Fruit fly (Drosophila melanogaster): ENCODE measurements around the gene Tdh.
A peak's percentile ranks its signal among the peaks of the same experiment; 100 is the strongest.

Tdh gene

dm6 chr3L:20497124-20497996, 30.6 kb downstream of the Tdh start, which contains the start of gene CG32425 (continued):
- TF ChIP-seq Lhr (GFP tag; optimal IDR thresholded peaks at IDR 0.05) = peak; percentile 63
- TF ChIP-seq fu2 (GFP tag; optimal IDR thresholded peaks at IDR 0.05) = no peak
- no peak for TF ChIP-seq CG17359 (tag; optimal IDR thresholded peaks at IDR 0.05)
- peak; percentile 36 for TF ChIP-seq CoRest (tag; optimal IDR thresholded peaks at IDR 0.05)
- TF ChIP-seq CG7963 (GFP tag; IDR thresholded peaks at IDR 0.05; ENCODE audit: partially characterized antibody) = no peak
- TF ChIP-seq CG18476 (GFP tag; optimal IDR thresholded peaks at IDR 0.05) = no peak
- no peak for TF ChIP-seq klu (GFP tag; IDR thresholded peaks at IDR 0.05)
- TF ChIP-seq ERR (GFP tag; optimal IDR thresholded peaks at IDR 0.05) = no peak
- TF ChIP-seq Atf6 (GFP tag; IDR thresholded peaks at IDR 0.05) = no peak
- TF ChIP-seq chinmo (GFP tag; IDR thresholded peaks at IDR 0.05; ENCODE audit: partially characterized antibody) = no peak
- TF ChIP-seq CG7928 (GFP tag; optimal IDR thresholded peaks at IDR 0.05) = no peak
- peak; percentile 27; the same call in 1 of the 2 replicates for TF ChIP-seq unc-4 (GFP tag; IDR thresholded peaks at IDR 0.05; ENCODE audit: partially characterized antibody)
- TF ChIP-seq CG4854 (GFP tag; optimal IDR thresholded peaks at IDR 0.05) = no peak
- TF ChIP-seq dmrt99B (tag; optimal IDR thresholded peaks at IDR 0.05) = no peak
- no peak for TF ChIP-seq cato (GFP tag; optimal IDR thresholded peaks at IDR 0.05; ENCODE audit: borderline replicate concordance)
- no peak for TF ChIP-seq abd-A (tag; optimal IDR thresholded peaks at IDR 0.05)
- TF ChIP-seq CG10979 (tag; optimal IDR thresholded peaks at IDR 0.05) = no peak
- TF ChIP-seq Camta (GFP tag; optimal IDR thresholded peaks at IDR 0.05) = no peak
- no peak for TF ChIP-seq Bteb2 (GFP tag; optimal IDR thresholded peaks at IDR 0.05)
- TF ChIP-seq CG17385 (GFP tag; optimal IDR thresholded peaks at IDR 0.05) = peak; percentile 75
- TF ChIP-seq Awh (GFP tag; IDR thresholded peaks at IDR 0.05) = no peak
- no peak for TF ChIP-seq Dad (GFP tag; optimal IDR thresholded peaks at IDR 0.05)
- TF ChIP-seq CG12236 (GFP tag; optimal IDR thresholded peaks at IDR 0.05) = no peak
- TF ChIP-seq Max (GFP tag; optimal IDR thresholded peaks at IDR 0.05) = no peak
- peak; percentile 8 for TF ChIP-seq nerfin-1 (tag; optimal IDR thresholded peaks at IDR 0.05)
- no peak for TF ChIP-seq tap (tag; optimal IDR thresholded peaks at IDR 0.05)
- no peak for TF ChIP-seq hbn (GFP tag; IDR thresholded peaks at IDR 0.05; ENCODE audit: partially characterized antibody)
- TF ChIP-seq CG6765 (GFP tag; optimal IDR thresholded peaks at IDR 0.05) = no peak
- TF ChIP-seq trem (tag; optimal IDR thresholded peaks at IDR 0.05) = peak; percentile 97
- no peak for TF ChIP-seq tll (GFP tag; optimal IDR thresholded peaks at IDR 0.05)
- TF ChIP-seq Dll (GFP tag; IDR thresholded peaks at IDR 0.05; ENCODE audit: partially characterized antibody) = 0 out of 4 replicates have a peak, but pooled peaks have one; percentile 26
- TF ChIP-seq Taf1 (GFP tag; IDR thresholded peaks at IDR 0.05) = no peak
- no peak for TF ChIP-seq Hr51 (GFP tag; optimal IDR thresholded peaks at IDR 0.05)
- TF ChIP-seq lola (GFP tag; optimal IDR thresholded peaks at IDR 0.05) = no peak
- TF ChIP-seq CG11247 (GFP tag; IDR thresholded peaks at IDR 0.05) = no peak
- TF ChIP-seq pzg (GFP tag; optimal IDR thresholded peaks at IDR 0.05) = peak; percentile 64
- TF ChIP-seq CG34376 (GFP tag; optimal IDR thresholded peaks at IDR 0.05) = peak; percentile 13
- no peak for TF ChIP-seq ATbp (GFP tag; optimal IDR thresholded peaks at IDR 0.05)
- no peak for TF ChIP-seq ham (GFP tag; IDR thresholded peaks at IDR 0.05)
- TF ChIP-seq pum (GFP tag; optimal IDR thresholded peaks at IDR 0.05) = no peak
- no peak for TF ChIP-seq Eip74EF (GFP tag; optimal IDR thresholded peaks at IDR 0.05)
- no peak for TF ChIP-seq NK7.1 (GFP tag; optimal IDR thresholded peaks at IDR 0.05)
- TF ChIP-seq ftz-f1 (GFP tag; optimal IDR thresholded peaks at IDR 0.05) = no peak
- TF ChIP-seq usp (GFP tag; optimal IDR thresholded peaks at IDR 0.05) = no peak
- TF ChIP-seq Mad (GFP tag; optimal IDR thresholded peaks at IDR 0.05) = no peak
- no peak for TF ChIP-seq pita (GFP tag; optimal IDR thresholded peaks at IDR 0.05)
- TF ChIP-seq hb (GFP tag; IDR thresholded peaks at IDR 0.05; ENCODE audit: partially characterized antibody) = no peak
